Fruit fly (Drosophila melanogaster) whole organism, larva: Measurements from ENCODE around the gene CG3491.
"Not testable (repeated sequence)": the region's sequence is repeated elsewhere in the genome, so short reads cannot be mapped to it uniquely, and the experiment has no call there.

ENCODE experiments used
- noc ChIP-seq: fragments of 200-800 bp; sonication (Bioruptor generic); optimal IDR thresholded peaks from 3 replicates; lab custom pipeline; 2019; ENCODE audit warnings: missing biosample characterization, mild to moderate bottlenecking, missing genetic modification characterization, moderate library complexity

CG3491 gene

dm6 chr2L:14924290-14924689 is at the start of gene CG3491:
CG3491 (plus strand) TSS chr2L:14924590.
- no peak for TF ChIP-seq noc (tag; lab: Kevin White, UChicago)

dm6 chr2L:14876233-14876632 is 48.2 kb upstream of the CG3491 start, which contains the start of gene CG15278:
CG15278 (minus strand) TSS chr2L:14876333.
- TF ChIP-seq noc (tag; lab: Kevin White, UChicago), result no peak

dm6 chr2L:14881552-14881951 is 42.8 kb upstream of the CG3491 start, which contains the start of gene ProtA:
ProtA (minus strand) TSS chr2L:14881652.
- TF ChIP-seq noc (tag; lab: Kevin White, UChicago), result not testable (repeated sequence)

dm6 chr2L:14883621-14884020 is 40.8 kb upstream of the CG3491 start, which contains the start of gene ProtB:
ProtB (minus strand) TSS chr2L:14883721.
- not testable (repeated sequence) for TF ChIP-seq noc (tag; lab: Kevin White, UChicago)

- no peak for TF ChIP-seq noc (tag; lab: Kevin White, UChicago)
Measured at dm6 chr2L:14887530-14887929, 36.9 kb upstream of the CG3491 start.

- no peak for TF ChIP-seq noc (tag; lab: Kevin White, UChicago)
Measured at dm6 chr2L:14972133-14972532, 47.7 kb downstream of the CG3491 start, which contains the start of gene side-II. side-II (minus strand) TSS chr2L:14972300.

dm6 chr2L:14972836-14973235 is 48.4 kb downstream of the CG3491 start:
- no peak for TF ChIP-seq noc (tag; lab: Kevin White, UChicago)
